Fruit fly (Drosophila melanogaster): ENCODE measurements around the gene Alp11.

Gene Alp11

DNA sequence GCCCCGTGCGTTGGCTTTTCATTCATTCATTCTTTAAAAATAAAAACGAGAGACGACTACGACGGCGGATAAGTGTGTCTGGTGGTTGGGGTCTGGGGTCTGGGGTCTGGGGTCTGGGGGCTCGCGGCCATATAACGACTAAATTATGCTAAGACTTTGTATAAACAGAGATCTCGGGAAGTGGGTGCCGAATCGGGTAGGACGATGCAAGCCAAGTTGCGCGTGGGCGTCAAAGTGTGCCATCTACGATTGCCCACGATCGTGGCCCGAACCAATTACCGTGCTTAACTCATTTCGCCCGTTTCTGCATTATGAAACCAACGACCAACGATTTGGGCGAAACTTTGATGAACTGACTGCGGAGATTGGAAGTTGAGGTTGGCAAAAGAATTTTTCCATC is 36.3 kb downstream of the Alp11 start:
- TF ChIP-seq Camta (GFP tag; optimal IDR thresholded peaks at IDR 0.05) (no peak), sr (GFP tag; IDR thresholded peaks at IDR 0.05) (peak; percentile 91), chinmo (GFP tag; IDR thresholded peaks at IDR 0.05; ENCODE audit: partially characterized antibody) (0 out of 4 replicates have a peak, but pooled peaks have one; percentile 28), sd (tag; optimal IDR thresholded peaks at IDR 0.05) (peak; percentile 10), CG13894 (tag; optimal IDR thresholded peaks at IDR 0.05) (peak; percentile 13), CG10959 (GFP tag; IDR thresholded peaks at IDR 0.05) (no peak)

DNA sequence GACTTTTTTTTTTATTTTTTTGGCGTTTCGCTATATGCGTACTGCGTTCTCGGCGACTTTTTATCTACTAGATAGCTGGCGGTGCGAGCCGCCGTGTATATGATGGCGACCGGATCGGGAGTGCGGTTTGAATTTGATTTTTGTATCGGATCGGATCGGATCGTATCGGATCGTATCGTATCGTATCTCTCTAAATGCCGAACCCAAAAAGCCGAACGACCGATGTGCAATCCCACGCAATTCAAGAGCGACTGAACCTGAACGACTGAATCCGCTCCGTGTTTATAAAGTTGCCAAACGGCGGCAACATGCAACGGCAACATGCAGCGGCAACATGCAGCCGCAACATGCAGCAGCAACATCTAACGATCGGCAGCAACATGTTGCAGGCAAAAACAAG is 38.7 kb downstream of the Alp11 start:
- peak; percentile 73 for TF ChIP-seq CG10543 (GFP tag; optimal IDR thresholded peaks at IDR 0.05)
- TF ChIP-seq mirr (GFP tag; optimal IDR thresholded peaks at IDR 0.05) = peak; percentile 45
- no peak for TF ChIP-seq CG3281 (GFP tag; optimal IDR thresholded peaks at IDR 0.05)
- no peak for TF ChIP-seq CG8924 (tag; optimal IDR thresholded peaks at IDR 0.05)
- TF ChIP-seq CG7963 (GFP tag; IDR thresholded peaks at IDR 0.05; ENCODE audit: partially characterized antibody) = peak; percentile 38; the same call in 1 of the 3 replicates
- TF ChIP-seq Dll (GFP tag; IDR thresholded peaks at IDR 0.05; ENCODE audit: partially characterized antibody) = no peak
- peak; percentile 17; the same call in 1 of the 2 replicates for TF ChIP-seq slbo (GFP tag; IDR thresholded peaks at IDR 0.05)
- peak; percentile 98 for TF ChIP-seq Deaf1 (tag; optimal IDR thresholded peaks at IDR 0.05)
- no peak for TF ChIP-seq BEAF-32 (GFP tag; optimal IDR thresholded peaks at IDR 0.05)
- TF ChIP-seq zen (tag; optimal IDR thresholded peaks at IDR 0.05) = no peak
- no peak for TF ChIP-seq CG12236 (GFP tag; optimal IDR thresholded peaks at IDR 0.05)
- TF ChIP-seq lab (GFP tag; optimal IDR thresholded peaks at IDR 0.05) = peak; percentile 31
- TF ChIP-seq Hr39 (optimal IDR thresholded peaks at IDR 0.05) = no peak
- TF ChIP-seq Ada2b (GFP tag; IDR thresholded peaks at IDR 0.05) = peak; percentile 18; the same call in 1 of the 2 replicates
- 0 out of 2 replicates have a peak, but pooled peaks have one; percentile 14 for TF ChIP-seq Drgx (GFP tag; IDR thresholded peaks at IDR 0.05)
- TF ChIP-seq Bgb (GFP tag; IDR thresholded peaks at IDR 0.05; ENCODE audit: partially characterized antibody) = peak; percentile 60; the same call in 1 of the 2 replicates
- peak; percentile 0 for TF ChIP-seq CG8290 (GFP tag; optimal IDR thresholded peaks at IDR 0.05)
- TF ChIP-seq CG8290 (tag; optimal IDR thresholded peaks at IDR 0.05) = peak in 1 of 2 experiments; percentile 57
- no peak for TF ChIP-seq br (optimal IDR thresholded peaks at IDR 0.05)
- no peak for TF ChIP-seq Dip3 (GFP tag; optimal IDR thresholded peaks at IDR 0.05)
- peak; percentile 24; the same call in 1 of the 2 replicates for TF ChIP-seq tna (GFP tag; IDR thresholded peaks at IDR 0.05; ENCODE audit: partially characterized antibody)
- no peak for TF ChIP-seq CG14710 (tag; optimal IDR thresholded peaks at IDR 0.05)
- peak; percentile 23; the same call in 1 of the 2 replicates for TF ChIP-seq CG32532 (GFP tag; IDR thresholded peaks at IDR 0.05)
- peak; percentile 97 for TF ChIP-seq grn (GFP tag; optimal IDR thresholded peaks at IDR 0.05)
- peak; percentile 94 for TF ChIP-seq Jarid2 (GFP tag; optimal IDR thresholded peaks at IDR 0.05)
- TF ChIP-seq nerfin-2 (GFP tag; IDR thresholded peaks at IDR 0.05; ENCODE audit: partially characterized antibody) = 0 out of 2 replicates have a peak, but pooled peaks have one; percentile 18
- no peak for TF ChIP-seq CG12659 (GFP tag; optimal IDR thresholded peaks at IDR 0.05)
- peak; percentile 2 for TF ChIP-seq Blimp-1 (GFP tag; optimal IDR thresholded peaks at IDR 0.05)
- TF ChIP-seq Sin3A (optimal IDR thresholded peaks at IDR 0.05) = no peak
- no peak for TF ChIP-seq CG4617 (GFP tag; optimal IDR thresholded peaks at IDR 0.05; ENCODE audit: borderline replicate concordance)
- TF ChIP-seq sob (GFP tag; IDR thresholded peaks at IDR 0.05) = peak; percentile 49; the same call in 1 of the 2 replicates
- TF ChIP-seq fd64A (GFP tag; optimal IDR thresholded peaks at IDR 0.05) = no peak
- no peak for TF ChIP-seq Atf3 (GFP tag; optimal IDR thresholded peaks at IDR 0.05)
- peak in 1 of 2 experiments; percentile 13 for TF ChIP-seq Trl (optimal IDR thresholded peaks at IDR 0.05)
- no peak for TF ChIP-seq Trl (GFP tag; optimal IDR thresholded peaks at IDR 0.05)
- no peak for TF ChIP-seq tup (GFP tag; optimal IDR thresholded peaks at IDR 0.05)
- no peak for TF ChIP-seq CTCF (GFP tag; optimal IDR thresholded peaks at IDR 0.05)
- peak; percentile 21 for TF ChIP-seq dmrt99B (tag; optimal IDR thresholded peaks at IDR 0.05)
- no peak for TF ChIP-seq nerfin-1 (tag; optimal IDR thresholded peaks at IDR 0.05)
- no peak for TF ChIP-seq CG1832 (GFP tag; optimal IDR thresholded peaks at IDR 0.05)
- peak; percentile 14 for TF ChIP-seq CG15514 (GFP tag; optimal IDR thresholded peaks at IDR 0.05)
- no peak for TF ChIP-seq CG11093 (GFP tag; IDR thresholded peaks at IDR 0.05)
- TF ChIP-seq kah (GFP tag; optimal IDR thresholded peaks at IDR 0.05) = no peak
- no peak for TF ChIP-seq slou (GFP tag; optimal IDR thresholded peaks at IDR 0.05)

Measured in whole organism, embryonic.